Fruit fly (Drosophila melanogaster) whole organism, wandering third instar larva: ENCODE results near the gene foxo.
A peak's percentile ranks its signal among the peaks of the same experiment; 100 is the strongest.

Source experiments
- Rel ChIP-seq, 2 experiments: fragments of 200-800 bp; sonication (Bioruptor generic) in 1 of 2; optimal IDR thresholded peaks; 2 replicates in 1 of 2; 3 replicates in 1 of 2; lab custom pipeline; 2016 to 2019; ENCODE audit warnings: mild to moderate bottlenecking in 2 of 2, missing biosample characterization in 2 of 2, missing genetic modification characterization in 2 of 2, moderate library complexity in 1 of 2
- fru ChIP-seq: fragments of 200-800 bp; sonication (Bioruptor generic); optimal IDR thresholded peaks from 3 replicates; lab custom pipeline; 2016; ENCODE audit warnings: missing biosample characterization, mild to moderate bottlenecking, missing genetic modification characterization
- pan ChIP-seq: fragments of >200 bp; optimal IDR thresholded peaks from 2 replicates; lab custom pipeline; 2017
- woc ChIP-seq: sonication (Bioruptor generic); optimal IDR thresholded peaks from 2 replicates; lab custom pipeline; 2016; ENCODE audit warnings: missing biosample characterization, mild to moderate bottlenecking, missing genetic modification characterization

DNA sequence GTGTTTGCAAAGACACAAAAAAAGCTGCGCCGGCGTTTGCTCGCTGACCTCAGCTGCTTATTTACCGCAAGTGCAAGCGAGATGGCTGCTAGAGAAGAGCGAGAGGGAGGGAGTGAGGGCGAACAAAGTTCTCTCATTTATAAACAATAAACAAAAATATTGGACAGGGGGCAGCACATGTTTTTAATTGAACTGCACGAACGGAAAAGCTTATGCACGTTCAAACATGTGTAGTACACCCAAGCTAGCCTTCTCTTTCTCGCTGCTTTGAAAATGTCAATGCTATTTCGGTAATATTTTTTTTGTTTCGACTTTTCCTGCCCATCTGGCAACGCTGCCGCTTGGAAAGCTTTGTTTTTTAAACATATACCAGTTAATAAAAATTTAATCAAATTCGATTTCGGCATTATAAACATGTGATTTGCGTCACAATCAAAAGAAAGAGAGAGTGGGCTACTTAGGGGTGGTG is 31.8 kb upstream of the foxo start:
- TF ChIP-seq pan (no peak), woc (GFP tag; lab: Kevin White, UChicago) (peak; percentile 15), fru (peak; percentile 67), Rel (GFP tag; optimal IDR thresholded peaks at IDR 0.05; lab: Kevin White, UChicago) (no peak), Rel (tag; optimal IDR thresholded peaks at IDR 0.05; lab: Kevin White, UChicago) (peak; percentile 58)
